Worm (Caenorhabditis elegans): ENCODE data around the gene nep-12.

- TF ChIP-seq him-1 (tag; optimal IDR thresholded peaks at IDR 0.05) (no peak), dao-5 (tag; optimal IDR thresholded peaks at IDR 0.05) (no peak), W03F9.2 (tag; optimal IDR thresholded peaks at IDR 0.05) (no peak)
Measured at ce11 chrII:4741527-4742187, 42.7 kb downstream of the nep-12 start, which contains the start of gene acs-11.
